Worm (Caenorhabditis elegans): ENCODE data around the gene irld-8.

irld-8 gene

ce11 chrIV:8069104-8069503 is 46.5 kb upstream of the irld-8 start:
- TF ChIP-seq lin-14 (GFP tag; optimal IDR thresholded peaks at IDR 0.05): peak; percentile 23
- TF ChIP-seq skn-1 (tag; optimal IDR thresholded peaks at IDR 0.05): no peak
- no peak for TF ChIP-seq pax-3 (tag; optimal IDR thresholded peaks at IDR 0.05)
- no peak for TF ChIP-seq Y116A8C.19 (tag; optimal IDR thresholded peaks at IDR 0.05; ENCODE audit: borderline replicate concordance)
- no peak for TF ChIP-seq nhr-20 (tag; optimal IDR thresholded peaks at IDR 0.05)
- TF ChIP-seq F16B12.6 (tag; optimal IDR thresholded peaks at IDR 0.05): no peak
- TF ChIP-seq dsc-1 (tag; optimal IDR thresholded peaks at IDR 0.05): peak; percentile 19
- no peak for TF ChIP-seq mab-9 (GFP tag; IDR thresholded peaks at IDR 0.05)

DNA sequence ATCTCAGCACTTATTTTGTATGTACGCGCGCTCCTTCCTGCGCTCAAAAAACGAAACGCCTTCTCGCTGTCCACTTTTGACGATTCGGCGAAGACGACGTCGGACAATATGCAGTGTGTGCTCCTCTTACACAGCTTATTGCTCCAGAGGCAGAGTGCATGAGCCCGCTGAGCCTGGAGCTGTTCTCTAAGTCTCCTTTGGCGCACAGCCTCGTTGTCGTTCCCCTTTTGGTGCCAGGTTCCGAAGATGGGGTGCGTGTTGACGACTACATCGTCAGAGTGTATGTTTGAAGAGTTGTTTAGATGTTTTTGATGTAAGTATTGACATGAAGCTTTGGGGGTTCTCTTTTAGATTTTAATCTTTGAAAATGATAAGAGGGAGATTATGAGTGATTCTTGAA is 45.3 kb upstream of the irld-8 start:
- TF ChIP-seq hlh-17 (GFP tag; optimal IDR thresholded peaks at IDR 0.05; ENCODE audit: borderline replicate concordance) (no peak), nhr-19 (GFP tag; conservative IDR thresholded peaks at IDR 0.05) (no peak), mef-2 (tag; optimal IDR thresholded peaks at IDR 0.05) (no peak), efl-1 (optimal IDR thresholded peaks at IDR 0.05) (no peak), efl-1 (GFP tag; optimal IDR thresholded peaks at IDR 0.05 in 1 of 2) (no peak), ceh-63 (GFP tag; optimal IDR thresholded peaks at IDR 0.05) (no peak), sup-37 (GFP tag; optimal IDR thresholded peaks at IDR 0.05) (no peak), lin-15B (tag; optimal IDR thresholded peaks at IDR 0.05) (no peak), lin-35 (GFP tag; optimal IDR thresholded peaks at IDR 0.05) (no peak), zag-1 (tag; optimal IDR thresholded peaks at IDR 0.05) (no peak), lin-39 (tag; optimal IDR thresholded peaks at IDR 0.05) (no peak), nhr-76 (tag; optimal IDR thresholded peaks at IDR 0.05) (no peak), ceh-88 (GFP tag; IDR thresholded peaks at IDR 0.05) (no peak)

DNA sequence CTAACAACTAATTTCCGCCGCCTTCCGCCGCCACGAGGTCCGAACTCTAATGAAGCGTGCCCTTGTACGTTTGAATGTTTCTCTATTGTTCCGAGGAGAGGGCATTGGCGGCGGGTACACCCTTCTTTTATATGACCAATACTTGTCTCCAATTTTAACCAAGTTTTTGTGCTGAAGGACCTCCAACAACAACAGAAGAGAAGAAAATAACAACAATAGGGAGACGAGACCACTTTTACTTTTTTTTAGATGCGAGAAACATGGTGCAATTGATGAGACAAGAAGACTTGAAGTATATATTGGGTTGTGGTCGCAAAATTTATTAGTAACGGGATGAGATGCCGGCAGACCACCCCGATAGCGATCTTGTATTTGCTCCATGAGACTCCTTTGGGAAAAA is 44.6 kb upstream of the irld-8 start:
- TF ChIP-seq fkh-10 (GFP tag; optimal IDR thresholded peaks at IDR 0.05) (peak; percentile 53), fkh-8 (tag; optimal IDR thresholded peaks at IDR 0.05) (peak; percentile 33), efl-3 (GFP tag; optimal IDR thresholded peaks at IDR 0.05) (no peak), lin-14 (GFP tag; optimal IDR thresholded peaks at IDR 0.05) (peak; percentile 64)

ce11 chrIV:8073660-8074059 is 41.9 kb upstream of the irld-8 start:
- peak; percentile 52 for TF ChIP-seq isw-1 (GFP tag; IDR thresholded peaks at IDR 0.05)

ce11 chrIV:8075516-8075915 is 40.0 kb upstream of the irld-8 start:
- TF ChIP-seq tbx-2 (tag; optimal IDR thresholded peaks at IDR 0.05) (no peak), snpc-4 (tag; optimal IDR thresholded peaks at IDR 0.05) (peak; percentile 51)

DNA sequence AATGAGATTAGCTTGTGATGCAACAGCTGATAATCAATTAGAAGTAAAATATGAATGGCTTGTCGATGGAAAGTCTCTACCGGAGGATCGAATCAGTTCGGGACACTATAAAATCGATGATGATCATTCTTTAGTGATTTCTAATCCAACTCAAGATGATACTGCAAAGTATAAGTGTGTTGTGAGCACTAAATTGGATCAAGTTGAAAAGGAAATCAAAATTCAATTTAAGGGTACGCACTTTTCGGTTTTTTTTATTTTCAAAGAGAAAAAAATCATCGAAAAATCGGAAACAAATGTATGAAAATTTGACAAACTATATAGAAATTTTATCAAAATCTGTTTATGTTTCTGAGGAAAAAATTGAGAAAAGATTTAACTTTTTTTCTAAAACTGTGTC is 39.1 kb upstream of the irld-8 start:
- TF ChIP-seq efl-1 (optimal IDR thresholded peaks at IDR 0.05): no peak
- TF ChIP-seq efl-1 (GFP tag; optimal IDR thresholded peaks at IDR 0.05 in 1 of 2): peak in 1 of 2 experiments; percentile 54
- peak; percentile 62 for TF ChIP-seq fkh-10 (GFP tag; optimal IDR thresholded peaks at IDR 0.05)
- TF ChIP-seq ceh-63 (GFP tag; optimal IDR thresholded peaks at IDR 0.05): no peak

- TF ChIP-seq nhr-84 (tag; optimal IDR thresholded peaks at IDR 0.05) (no peak), jun-1 (tag; optimal IDR thresholded peaks at IDR 0.05) (no peak), fkh-4 (tag; optimal IDR thresholded peaks at IDR 0.05; ENCODE audit: borderline replicate concordance) (no peak), pag-3 (tag; optimal IDR thresholded peaks at IDR 0.05; ENCODE audit: borderline replicate concordance, insufficient read depth) (no peak), C04F5.9 (tag; optimal IDR thresholded peaks at IDR 0.05) (no peak), nhr-19 (GFP tag; conservative IDR thresholded peaks at IDR 0.05) (no peak), ets-5 (GFP tag; IDR thresholded peaks at IDR 0.05) (no peak), egl-27 (tag; optimal IDR thresholded peaks at IDR 0.05) (no peak), tlp-1 (tag; optimal IDR thresholded peaks at IDR 0.05) (no peak), ceh-88 (GFP tag; IDR thresholded peaks at IDR 0.05) (no peak), swsn-7 (tag; optimal IDR thresholded peaks at IDR 0.05) (no peak)
These were observed 35.4 kb upstream of the irld-8 start for ce11 chrIV:8080166-8080565.

All from whole organism, L1 larva.